Fruit fly (Drosophila melanogaster): ENCODE measurements around the gene Pfrx.

Gene Pfrx

DNA sequence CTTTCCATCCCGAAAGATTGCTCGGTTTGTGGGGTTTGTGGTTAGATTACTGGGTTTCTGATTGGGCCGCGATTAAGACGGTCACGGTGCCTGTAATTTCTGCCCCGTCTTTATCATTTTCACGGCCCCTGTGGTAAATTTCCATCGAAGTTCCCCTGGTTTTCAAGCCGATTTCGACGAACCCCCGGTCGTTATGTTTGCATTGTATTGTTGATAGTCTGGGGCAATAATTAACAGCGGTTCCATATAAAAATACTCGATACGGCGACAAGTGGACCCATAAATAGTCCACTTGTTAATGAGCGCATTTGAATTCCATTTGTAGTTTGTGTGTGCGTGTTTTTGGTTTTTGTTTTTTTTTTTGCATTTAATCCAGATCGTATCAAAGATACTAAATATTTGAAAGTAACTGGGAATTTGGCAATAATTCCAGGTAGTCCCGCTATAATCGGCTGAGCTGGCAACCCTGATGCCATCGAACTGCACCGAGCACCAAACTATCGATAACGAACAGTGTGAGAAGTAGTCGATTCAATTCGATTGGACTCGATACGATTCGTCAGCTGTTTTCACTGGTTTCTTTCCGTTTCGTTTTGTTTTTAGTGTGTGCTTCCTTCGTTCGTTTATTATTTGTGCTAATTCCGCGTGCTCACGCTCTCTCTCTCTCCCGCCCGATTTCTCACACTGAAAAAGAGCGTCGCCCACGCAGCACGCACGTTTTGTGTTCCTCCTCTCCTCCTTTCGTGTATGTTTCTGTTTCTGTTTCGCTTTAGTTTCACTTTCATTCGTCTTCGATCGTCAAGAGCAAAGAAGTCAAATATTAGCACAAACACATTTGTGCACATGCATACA is 10.3 kb downstream of the Pfrx start (continued):
- TF ChIP-seq CG12071 (GFP tag; optimal IDR thresholded peaks at IDR 0.05), result no peak
- TF ChIP-seq zf30C (GFP tag; optimal IDR thresholded peaks at IDR 0.05), result peak; percentile 20
- TF ChIP-seq chif (GFP tag; optimal IDR thresholded peaks at IDR 0.05), result no peak
- 0 out of 2 replicates have a peak, but pooled peaks have one; percentile 6 for TF ChIP-seq chm (GFP tag; IDR thresholded peaks at IDR 0.05)
- TF ChIP-seq CG13296 (GFP tag; optimal IDR thresholded peaks at IDR 0.05), result no peak
- TF ChIP-seq hbn (GFP tag; IDR thresholded peaks at IDR 0.05; ENCODE audit: partially characterized antibody), result peak; percentile 72
- peak; percentile 81; the same call in 2 of the 3 replicates for TF ChIP-seq CG7963 (GFP tag; IDR thresholded peaks at IDR 0.05; ENCODE audit: partially characterized antibody)
- TF ChIP-seq CG30431 (GFP tag; optimal IDR thresholded peaks at IDR 0.05), result no peak
- no peak for TF ChIP-seq NK7.1 (GFP tag; optimal IDR thresholded peaks at IDR 0.05)
- TF ChIP-seq CG5180 (GFP tag; optimal IDR thresholded peaks at IDR 0.05), result no peak
- TF ChIP-seq CG10654 (GFP tag; optimal IDR thresholded peaks at IDR 0.05), result no peak
- TF ChIP-seq Usf (GFP tag; optimal IDR thresholded peaks at IDR 0.05), result no peak
- no peak for TF ChIP-seq Ravus (GFP tag; IDR thresholded peaks at IDR 0.05)
- 0 out of 2 replicates have a peak, but pooled peaks have one; percentile 19 for TF ChIP-seq CG31224 (GFP tag; IDR thresholded peaks at IDR 0.05)
- peak; percentile 52 for TF ChIP-seq trem (tag; optimal IDR thresholded peaks at IDR 0.05)
- TF ChIP-seq CG11398 (GFP tag; optimal IDR thresholded peaks at IDR 0.05), result peak; percentile 36
- no peak for TF ChIP-seq CG4617 (GFP tag; optimal IDR thresholded peaks at IDR 0.05; ENCODE audit: borderline replicate concordance)
- TF ChIP-seq Lpt (GFP tag; optimal IDR thresholded peaks at IDR 0.05), result no peak
- peak; percentile 74 for TF ChIP-seq Ets97D (GFP tag; optimal IDR thresholded peaks at IDR 0.05)
- TF ChIP-seq Side (GFP tag; optimal IDR thresholded peaks at IDR 0.05), result peak; percentile 40
- no peak for TF ChIP-seq seq (GFP tag; IDR thresholded peaks at IDR 0.05)
- TF ChIP-seq Tbp (GFP tag; optimal IDR thresholded peaks at IDR 0.05), result no peak
- TF ChIP-seq pros (GFP tag; optimal IDR thresholded peaks at IDR 0.05), result no peak
- TF ChIP-seq tgo (GFP tag; IDR thresholded peaks at IDR 0.05), result peak; percentile 34; the same call in 1 of the 3 replicates
- peak; percentile 48 for TF ChIP-seq CG30403 (GFP tag; optimal IDR thresholded peaks at IDR 0.05)
- TF ChIP-seq kni (GFP tag; optimal IDR thresholded peaks at IDR 0.05), result no peak
- no peak for TF ChIP-seq CG1602 (GFP tag; optimal IDR thresholded peaks at IDR 0.05)
- TF ChIP-seq BtbVII (GFP tag; optimal IDR thresholded peaks at IDR 0.05), result no peak
- TF ChIP-seq CG14965 (GFP tag; optimal IDR thresholded peaks at IDR 0.05; ENCODE audit: borderline replicate concordance), result no peak
- no peak for TF ChIP-seq usp (GFP tag; optimal IDR thresholded peaks at IDR 0.05)
- peak; percentile 65 for TF ChIP-seq Max (GFP tag; optimal IDR thresholded peaks at IDR 0.05)
- peak; percentile 83 for TF ChIP-seq zen2 (GFP tag; IDR thresholded peaks at IDR 0.05; ENCODE audit: partially characterized antibody)
- TF ChIP-seq CG15514 (GFP tag; optimal IDR thresholded peaks at IDR 0.05), result peak; percentile 90
- TF ChIP-seq TFAM (GFP tag; optimal IDR thresholded peaks at IDR 0.05), result no peak
- TF ChIP-seq psq (GFP tag; optimal IDR thresholded peaks at IDR 0.05), result peak; percentile 93
- TF ChIP-seq mirr (GFP tag; optimal IDR thresholded peaks at IDR 0.05), result no peak
- peak; percentile 83 for TF ChIP-seq Sry-δ (GFP tag; optimal IDR thresholded peaks at IDR 0.05)
- TF ChIP-seq prd (optimal IDR thresholded peaks at IDR 0.05), result no peak
- TF ChIP-seq prd (GFP tag; IDR thresholded peaks at IDR 0.05), result no peak
- no peak for TF ChIP-seq Ets65A (GFP tag)
- peak; percentile 72 for TF ChIP-seq ERR (GFP tag; optimal IDR thresholded peaks at IDR 0.05)
- peak; percentile 64 for TF ChIP-seq CG2120 (GFP tag; optimal IDR thresholded peaks at IDR 0.05)
- TF ChIP-seq CG14014 (GFP tag; IDR thresholded peaks at IDR 0.05), result 0 out of 2 replicates have a peak, but pooled peaks have one; percentile 10
- TF ChIP-seq Meics (GFP tag; optimal IDR thresholded peaks at IDR 0.05), result peak; percentile 22
- no peak for TF ChIP-seq Asciz (GFP tag; optimal IDR thresholded peaks at IDR 0.05)
- TF ChIP-seq CG12299 (tag; optimal IDR thresholded peaks at IDR 0.05), result peak; percentile 1
- peak; percentile 90 for TF ChIP-seq sna (GFP tag; IDR thresholded peaks at IDR 0.05; ENCODE audit: partially characterized antibody)
- peak; percentile 82 for TF ChIP-seq bbx (GFP tag; IDR thresholded peaks at IDR 0.05; ENCODE audit: partially characterized antibody)
- TF ChIP-seq exex (tag; optimal IDR thresholded peaks at IDR 0.05), result peak; percentile 76
